Worm (Caenorhabditis elegans) whole organism, early embryonic: ENCODE data around the gene R09D1.14.

Experiments
- aly-1 ChIP-seq: sonication (generic microtip); optimal IDR thresholded peaks from 2 replicates; lab custom pipeline; 2016; ENCODE audit warnings: missing genetic modification characterization, missing compliant biosample characterization
- ama-1 ChIP-seq: fragments of 150-350 bp; optimal IDR thresholded peaks from 2 replicates; lab custom pipeline; 2014
- ceh-13 ChIP-seq: fragments of 200-800 bp; sonication (Bioruptor generic); optimal IDR thresholded peaks from 2 replicates; lab custom pipeline; 2018; ENCODE audit warnings: mild to moderate bottlenecking, missing genetic modification characterization, missing compliant biosample characterization
- ets-7 ChIP-seq: sonication (generic microtip); optimal IDR thresholded peaks from 2 replicates; lab custom pipeline; 2016; ENCODE audit warnings: missing genotype, missing genetic modification characterization, missing compliant biosample characterization
- flt-1 ChIP-seq: fragments of 200-800 bp; sonication (Bioruptor generic); IDR thresholded peaks from 2 replicates; pipeline ENCODE4 v1.3.6; 2022; ENCODE audit warnings: missing genetic modification characterization, missing compliant biosample characterization
- hmg-4 ChIP-seq: fragments of 200-800 bp; sonication (Bioruptor generic); optimal IDR thresholded peaks from 2 replicates; lab custom pipeline; 2018; ENCODE audit warnings: mild to moderate bottlenecking, missing genetic modification characterization, missing compliant biosample characterization
- hnd-1 ChIP-seq: sonication (generic microtip); optimal IDR thresholded peaks from 2 replicates; lab custom pipeline; 2016; ENCODE audit warnings: missing genetic modification characterization, missing compliant biosample characterization
- scrt-1 ChIP-seq: fragments of 200-800 bp; sonication (Bioruptor generic); IDR thresholded peaks from 2 replicates; pipeline ENCODE4 v1.3.6; 2022; ENCODE audit warnings: missing genetic modification characterization, missing compliant biosample characterization
- sea-1 ChIP-seq: fragments of 200-800 bp; sonication (Bioruptor generic); conservative IDR thresholded peaks from 2 replicates; pipeline ENCODE4 v1.3.6; 2022; ENCODE audit warnings: missing genetic modification characterization, missing compliant biosample characterization
- tbx-11 ChIP-seq: fragments of 200-800 bp; sonication (Bioruptor generic); IDR thresholded peaks from 2 replicates; pipeline ENCODE4 v1.3.6; 2022; ENCODE audit warnings: missing genetic modification characterization, missing compliant biosample characterization
- tbx-37 ChIP-seq: fragments of 200-800 bp; sonication (Bioruptor generic); conservative IDR thresholded peaks from 2 replicates; pipeline ENCODE4 v1.3.6; 2022; ENCODE audit warnings: missing genetic modification reagents, missing genetic modification characterization, missing compliant biosample characterization
- tra-4 ChIP-seq: sonication (generic microtip); optimal IDR thresholded peaks from 2 replicates; lab custom pipeline; 2017; ENCODE audit warnings: missing genetic modification characterization, missing compliant biosample characterization

DNA sequence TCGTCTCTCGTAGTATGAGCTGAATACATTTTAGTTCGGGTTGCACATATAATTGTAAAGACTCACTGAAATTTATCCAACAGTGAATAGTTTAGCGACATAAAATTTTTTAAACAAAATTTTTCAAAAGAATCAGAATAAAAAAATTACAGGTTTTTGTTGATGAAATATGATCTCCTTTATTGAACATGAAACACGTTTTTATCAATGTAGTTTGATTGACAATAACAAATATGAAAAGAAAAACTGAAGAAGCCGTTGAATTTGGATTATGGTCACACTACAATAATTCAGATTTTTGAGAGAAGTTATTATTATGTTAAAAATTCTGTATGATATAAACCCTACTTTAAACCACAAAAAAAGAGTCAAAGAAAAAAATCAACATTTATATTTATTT lies 19.3 kb downstream of the R09D1.14 start, which contains the start of gene chil-17:
- no peak for TF ChIP-seq ama-1 (lab: Kevin White, UChicago)
- no peak for TF ChIP-seq flt-1 (GFP tag; lab: Robert Waterston, UW)
- TF ChIP-seq tbx-11: no peak
- TF ChIP-seq hmg-4 (GFP tag; lab: Kevin White, UChicago): no peak
- no peak for TF ChIP-seq hnd-1 (tag; lab: Kevin White, UChicago)
- no peak for TF ChIP-seq aly-1
- no peak for TF ChIP-seq tbx-37 (GFP tag; lab: Robert Waterston, UW)
- TF ChIP-seq scrt-1 (GFP tag; lab: Robert Waterston, UW): no peak
- no peak for TF ChIP-seq tra-4
- TF ChIP-seq sea-1 (GFP tag; lab: Robert Waterston, UW): no peak
- no peak for TF ChIP-seq ets-7 (tag; lab: Kevin White, UChicago)
- TF ChIP-seq ceh-13: no peak
